Fruit fly (Drosophila melanogaster): ENCODE results near the gene Tie.

- no peak for TF ChIP-seq ttk (optimal IDR thresholded peaks at IDR 0.05)
- no peak for TF ChIP-seq insv (optimal IDR thresholded peaks at IDR 0.05)
- no peak for TF ChIP-seq Myc (optimal IDR thresholded peaks at IDR 0.05)
- TF ChIP-seq Sin3A (optimal IDR thresholded peaks at IDR 0.05) = no peak
These were observed 16.4 kb upstream of the Tie start for dm6 chr3L:4548380-4548779.
